Fruit fly (Drosophila melanogaster): ENCODE results near the gene dsh.

Gene dsh

DNA sequence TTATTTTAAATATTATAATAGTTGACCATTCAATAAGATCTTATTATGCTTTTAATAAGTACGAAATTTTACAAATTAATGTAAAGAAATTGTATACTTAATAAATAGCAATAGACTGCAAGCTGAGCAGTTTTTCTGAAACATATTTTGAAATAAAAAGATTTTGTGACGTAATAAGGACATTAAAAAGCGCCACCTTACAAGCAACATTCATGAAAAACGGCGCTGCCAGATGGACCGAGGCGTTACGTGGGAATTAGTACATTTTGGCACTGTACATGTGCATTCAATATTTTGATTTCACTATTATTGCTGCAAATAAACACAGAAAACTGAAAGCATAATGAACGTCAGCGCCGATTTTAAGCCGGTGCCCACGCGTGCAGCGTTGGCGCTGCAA is 6.9 kb upstream of the dsh start, which contains the start of gene CG1738 (continued):
- TF ChIP-seq CG17829 (tag; optimal IDR thresholded peaks at IDR 0.05) (peak; percentile 14), dmrt99B (tag; optimal IDR thresholded peaks at IDR 0.05) (peak; percentile 3), sc (optimal IDR thresholded peaks at IDR 0.05) (no peak), sc (GFP tag; optimal IDR thresholded peaks at IDR 0.05) (no peak), amos (GFP tag; IDR thresholded peaks at IDR 0.05; ENCODE audit: partially characterized antibody) (peak; percentile 19; the same call in 1 of the 2 replicates), CG17612 (GFP tag; IDR thresholded peaks at IDR 0.05) (no peak), CG7928 (GFP tag; optimal IDR thresholded peaks at IDR 0.05) (no peak), CG12744 (GFP tag; optimal IDR thresholded peaks at IDR 0.05) (no peak), Xbp1 (GFP tag; optimal IDR thresholded peaks at IDR 0.05) (peak; percentile 41), D19A (tag; optimal IDR thresholded peaks at IDR 0.05) (no peak), ase (GFP tag; IDR thresholded peaks at IDR 0.05) (no peak), CG17385 (GFP tag; optimal IDR thresholded peaks at IDR 0.05) (no peak), kni (GFP tag; optimal IDR thresholded peaks at IDR 0.05) (no peak), ftz-f1 (GFP tag; optimal IDR thresholded peaks at IDR 0.05) (no peak), HHEX (GFP tag; optimal IDR thresholded peaks at IDR 0.05) (no peak), MBD-R2 (GFP tag; IDR thresholded peaks at IDR 0.05) (peak; percentile 60), CG10565 (GFP tag; optimal IDR thresholded peaks at IDR 0.05) (no peak), NfI (GFP tag; optimal IDR thresholded peaks at IDR 0.05) (no peak), NFAT (GFP tag; IDR thresholded peaks at IDR 0.05) (peak; percentile 31; the same call in 1 of the 2 replicates), HLH54F (GFP tag; optimal IDR thresholded peaks at IDR 0.05) (no peak), Med (GFP tag) (peak; percentile 79), Ravus (GFP tag; IDR thresholded peaks at IDR 0.05) (no peak), H2.0 (GFP tag; IDR thresholded peaks at IDR 0.05) (no peak), vvl (GFP tag; IDR thresholded peaks at IDR 0.05) (0 out of 2 replicates have a peak, but pooled peaks have one; percentile 8), p53 (GFP tag; optimal IDR thresholded peaks at IDR 0.05) (no peak), B-H1 (GFP tag; IDR thresholded peaks at IDR 0.05) (no peak), fd3F (GFP tag; optimal IDR thresholded peaks at IDR 0.05) (no peak), CG11723 (GFP tag; optimal IDR thresholded peaks at IDR 0.05) (no peak), sr (GFP tag; IDR thresholded peaks at IDR 0.05) (no peak), nmo (GFP tag; optimal IDR thresholded peaks at IDR 0.05) (peak; percentile 15), usp (GFP tag; optimal IDR thresholded peaks at IDR 0.05) (no peak), CG3995 (GFP tag; optimal IDR thresholded peaks at IDR 0.05) (no peak), CG2889 (GFP tag; IDR thresholded peaks at IDR 0.05) (no peak), Dref (GFP tag; IDR thresholded peaks at IDR 0.05) (no peak), Atf-2 (GFP tag; optimal IDR thresholded peaks at IDR 0.05) (no peak), dysf (GFP tag; IDR thresholded peaks at IDR 0.05) (0 out of 3 replicates have a peak, but pooled peaks have one; percentile 45), CG11696 (GFP tag; IDR thresholded peaks at IDR 0.05) (no peak), CrebB (tag; optimal IDR thresholded peaks at IDR 0.05) (no peak), Dbx (GFP tag; IDR thresholded peaks at IDR 0.05) (0 out of 3 replicates have a peak, but pooled peaks have one; percentile 32), bsh (GFP tag; optimal IDR thresholded peaks at IDR 0.05) (peak in 1 of 2 experiments; percentile 4), Bgb (GFP tag; IDR thresholded peaks at IDR 0.05; ENCODE audit: partially characterized antibody) (no peak), tx (GFP tag; optimal IDR thresholded peaks at IDR 0.05) (no peak), CG10979 (tag; optimal IDR thresholded peaks at IDR 0.05) (no peak), CG43689 (GFP tag; IDR thresholded peaks at IDR 0.05) (no peak), CHES-1-like (GFP tag; optimal IDR thresholded peaks at IDR 0.05) (no peak), wor (GFP tag; IDR thresholded peaks at IDR 0.05) (no peak), CG8944 (GFP tag; optimal IDR thresholded peaks at IDR 0.05) (no peak), corto (GFP tag; optimal IDR thresholded peaks at IDR 0.05) (no peak), ranshi (GFP tag; IDR thresholded peaks at IDR 0.05) (no peak), seq (GFP tag; IDR thresholded peaks at IDR 0.05) (no peak), grn (GFP tag; optimal IDR thresholded peaks at IDR 0.05) (no peak), CG3726 (GFP tag; IDR thresholded peaks at IDR 0.05) (no peak), CG11504 (tag; optimal IDR thresholded peaks at IDR 0.05) (peak; percentile 26)

All from whole organism, embryonic.